Worm (Caenorhabditis elegans) whole organism, young adult: ENCODE data around the gene E02C12.12.

ENCODE experiments used
- B0019.2 ChIP-seq: fragments of 200-800 bp; sonication (Bioruptor generic); conservative IDR thresholded peaks from 2 replicates; pipeline ENCODE4 v1.3.6; 2022; ENCODE audit warnings: missing genetic modification reagents, missing genetic modification characterization, missing compliant biosample characterization
- B0336.3 ChIP-seq: fragments of 200-800 bp; sonication (Bioruptor generic); IDR thresholded peaks from 2 replicates; pipeline ENCODE4 v1.3.6; 2022; ENCODE audit warnings: missing genetic modification characterization, missing compliant biosample characterization
- D2030.7 ChIP-seq: fragments of 200-800 bp; sonication (Bioruptor generic); IDR thresholded peaks from 2 replicates; pipeline ENCODE4 v1.3.6; 2022; ENCODE audit warnings: missing genetic modification reagents, missing genetic modification characterization, missing compliant biosample characterization
- F23B12.7 ChIP-seq: sonication (generic microtip); optimal IDR thresholded peaks from 2 replicates; lab custom pipeline; 2017; ENCODE audit warnings: missing genetic modification characterization, mild to moderate bottlenecking, missing compliant biosample characterization, antibody characterized with exemption, moderate library complexity; ENCODE audit not compliant: insufficient read depth
- F57A8.1 ChIP-seq: fragments of 200-800 bp; sonication (Bioruptor generic); optimal IDR thresholded peaks from 2 replicates; lab custom pipeline; 2018; ENCODE audit warnings: mild to moderate bottlenecking, missing genetic modification characterization, moderate library complexity, missing compliant biosample characterization
- F57C9.4 ChIP-seq: sonication (generic microtip); optimal IDR thresholded peaks from 2 replicates; lab custom pipeline; 2017; ENCODE audit warnings: mild to moderate bottlenecking, missing genetic modification characterization, missing compliant biosample characterization
- Y53F4B.3 ChIP-seq: fragments of 200-800 bp; sonication (Bioruptor generic); IDR thresholded peaks from 2 replicates; pipeline ENCODE4 v1.3.6; 2022; ENCODE audit warnings: missing genetic modification reagents, missing genetic modification characterization, missing compliant biosample characterization
- Y53G8AR.9 ChIP-seq: fragments of 200-800 bp; sonication (Bioruptor generic); conservative IDR thresholded peaks from 2 replicates; pipeline ENCODE4 v1.3.6; 2022; ENCODE audit warnings: missing genetic modification reagents, missing genetic modification characterization, missing compliant biosample characterization
- Y56A3A.18 ChIP-seq: fragments of 200-800 bp; sonication (Bioruptor generic); IDR thresholded peaks from 2 replicates; pipeline ENCODE4 v1.3.6; 2022; ENCODE audit warnings: missing genetic modification reagents, missing genetic modification characterization, missing compliant biosample characterization
- Y67H2A.10 ChIP-seq: fragments of 200-800 bp; sonication (Bioruptor generic); conservative IDR thresholded peaks from 2 replicates; pipeline ENCODE4 v1.3.6; 2022; ENCODE audit warnings: missing genetic modification reagents, missing genetic modification characterization, missing compliant biosample characterization
- Y79H2A.3 ChIP-seq: fragments of 200-800 bp; sonication (Bioruptor generic); conservative IDR thresholded peaks from 2 replicates; pipeline ENCODE4 v1.3.6; 2022; ENCODE audit warnings: missing genetic modification reagents, missing genetic modification characterization, missing compliant biosample characterization
- ama-1 ChIP-seq, 3 experiments: fragments of 150-350 bp in 1 of 3; sonication (generic microtip) in 2 of 3; optimal IDR thresholded peaks; 2 replicates each; lab custom pipeline; 2014 to 2018; ENCODE audit warnings: missing biosample characterization in 2 of 3, missing genetic modification characterization in 2 of 3, missing genetic modification reagents in 2 of 3
- attf-3 ChIP-seq: fragments of 200-800 bp; sonication (Bioruptor generic); conservative IDR thresholded peaks from 2 replicates; pipeline ENCODE4 v1.3.6; 2022; ENCODE audit warnings: missing genetic modification reagents, missing genetic modification characterization, missing compliant biosample characterization
- attf-5 ChIP-seq: fragments of 200-800 bp; sonication (Bioruptor generic); optimal IDR thresholded peaks from 2 replicates; lab custom pipeline; 2018; ENCODE audit warnings: mild to moderate bottlenecking, missing genetic modification characterization, missing compliant biosample characterization
- attf-6 ChIP-seq: fragments of 200-800 bp; sonication (Bioruptor generic); IDR thresholded peaks from 2 replicates; pipeline ENCODE4 v1.3.6; 2022; ENCODE audit warnings: missing genetic modification reagents, missing genetic modification characterization, missing compliant biosample characterization
- ccch-3 ChIP-seq: fragments of 200-800 bp; sonication (Bioruptor generic); optimal IDR thresholded peaks from 2 replicates; lab custom pipeline; 2018; ENCODE audit warnings: mild to moderate bottlenecking, missing genetic modification characterization, missing compliant biosample characterization
- ceh-58 ChIP-seq: fragments of 200-800 bp; sonication (Bioruptor generic); IDR thresholded peaks from 2 replicates; pipeline ENCODE4 v1.3.6; 2022; ENCODE audit warnings: missing genetic modification characterization, missing compliant biosample characterization
- die-1 ChIP-seq: sonication (generic microtip); optimal IDR thresholded peaks from 2 replicates; lab custom pipeline; 2016; ENCODE audit warnings: missing genotype, mild to moderate bottlenecking, missing genetic modification characterization, missing compliant biosample characterization
- dpl-1 ChIP-seq: fragments of 150-350 bp; optimal IDR thresholded peaks from 2 replicates; lab custom pipeline; 2014; ENCODE audit warnings: missing biosample characterization, missing genetic modification reagents, missing genetic modification characterization
- efl-1 ChIP-seq: fragments of 150-350 bp; optimal IDR thresholded peaks from 2 replicates; lab custom pipeline; 2014; ENCODE audit warnings: missing biosample characterization, missing genetic modification reagents, missing genetic modification characterization
- egl-44 ChIP-seq: fragments of 200-800 bp; sonication (Bioruptor generic); IDR thresholded peaks from 2 replicates; pipeline ENCODE4 v1.3.6; 2022; ENCODE audit warnings: missing genetic modification reagents, missing genetic modification characterization, missing compliant biosample characterization
- egrh-3 ChIP-seq: fragments of 200-800 bp; sonication (Bioruptor generic); IDR thresholded peaks from 2 replicates; pipeline ENCODE4 v1.3.6; 2022; ENCODE audit warnings: missing genetic modification reagents, missing genetic modification characterization, missing compliant biosample characterization
- him-1 ChIP-seq: sonication (generic microtip); optimal IDR thresholded peaks from 2 replicates; lab custom pipeline; 2016; ENCODE audit warnings: missing genotype, missing genetic modification reagents, missing genetic modification characterization, missing compliant biosample characterization
- hlh-12 ChIP-seq: sonication (generic microtip); optimal IDR thresholded peaks from 2 replicates; lab custom pipeline; 2016; ENCODE audit warnings: missing genetic modification characterization, missing compliant biosample characterization
- hrde-1 ChIP-seq: sonication (generic microtip); optimal IDR thresholded peaks from 2 replicates; lab custom pipeline; 2016; ENCODE audit warnings: missing genetic modification characterization, mild to moderate bottlenecking, missing compliant biosample characterization, moderate library complexity, missing genotype, missing genetic modification reagents, borderline replicate concordance
- lin-35 ChIP-seq, 3 experiments: fragments of 150-350 bp in 2 of 3; sonication (generic microtip) in 1 of 3; optimal IDR thresholded peaks; 2 replicates each; lab custom pipeline; 2014 to 2018; ENCODE audit warnings: missing biosample characterization in 3 of 3, missing genetic modification characterization in 3 of 3, missing genetic modification reagents in 3 of 3
- lin-40 ChIP-seq: sonication (generic microtip); optimal IDR thresholded peaks from 2 replicates; lab custom pipeline; 2016; ENCODE audit warnings: missing genetic modification characterization, mild to moderate bottlenecking, missing compliant biosample characterization, missing genotype, missing genetic modification reagents
- lin-54 ChIP-seq: fragments of 200-800 bp; sonication (Bioruptor generic); optimal IDR thresholded peaks from 2 replicates; lab custom pipeline; 2018; ENCODE audit warnings: mild to moderate bottlenecking, missing genetic modification characterization, missing compliant biosample characterization
- lsl-1 ChIP-seq: fragments of 200-800 bp; sonication (Bioruptor generic); optimal IDR thresholded peaks from 2 replicates; lab custom pipeline; 2018; ENCODE audit warnings: mild to moderate bottlenecking, missing genetic modification characterization, moderate library complexity, missing compliant biosample characterization
- mes-4 ChIP-seq: sonication (generic microtip); optimal IDR thresholded peaks from 2 replicates; lab custom pipeline; 2016; ENCODE audit warnings: missing genotype, missing genetic modification characterization, missing compliant biosample characterization
- nfya-2 ChIP-seq: fragments of 200-800 bp; sonication (Bioruptor generic); IDR thresholded peaks from 2 replicates; pipeline ENCODE4 v1.3.6; 2022; ENCODE audit warnings: missing genetic modification reagents, missing genetic modification characterization, missing compliant biosample characterization
- nhr-90 ChIP-seq: sonication (generic microtip); optimal IDR thresholded peaks from 2 replicates; lab custom pipeline; 2016; ENCODE audit warnings: missing genotype, mild to moderate bottlenecking, missing genetic modification characterization, missing compliant biosample characterization
- sdz-38 ChIP-seq: sonication (generic microtip); optimal IDR thresholded peaks from 2 replicates; lab custom pipeline; 2016; ENCODE audit warnings: missing genotype, missing genetic modification characterization, missing compliant biosample characterization
- sea-2 ChIP-seq: fragments of 200-800 bp; sonication (Bioruptor generic); IDR thresholded peaks from 2 replicates; pipeline ENCODE4 v1.3.6; 2022; ENCODE audit warnings: missing genetic modification characterization, missing compliant biosample characterization
- snpc-1.3 ChIP-seq: sonication (generic microtip); optimal IDR thresholded peaks from 2 replicates; lab custom pipeline; 2017; ENCODE audit warnings: missing genetic modification characterization, mild to moderate bottlenecking, missing compliant biosample characterization, antibody characterized with exemption, moderate library complexity, missing genotype, missing genetic modification reagents; ENCODE audit not compliant: insufficient read depth
- snpc-3.4 ChIP-seq: sonication (generic microtip); optimal IDR thresholded peaks from 2 replicates; lab custom pipeline; 2017; ENCODE audit warnings: missing genetic modification characterization, mild to moderate bottlenecking, missing compliant biosample characterization, antibody characterized with exemption, moderate library complexity, missing genotype, missing genetic modification reagents
- somi-1 ChIP-seq: fragments of 200-800 bp; sonication (Bioruptor generic); optimal IDR thresholded peaks from 2 replicates; lab custom pipeline; 2018; ENCODE audit warnings: mild to moderate bottlenecking, missing genetic modification characterization, missing compliant biosample characterization
- tbp1 ChIP-seq: fragments of 200-800 bp; sonication (Bioruptor generic); optimal IDR thresholded peaks from 2 replicates; lab custom pipeline; 2018; ENCODE audit warnings: mild to moderate bottlenecking, missing genetic modification characterization, missing compliant biosample characterization
- unc-130 ChIP-seq: sonication (generic microtip); optimal IDR thresholded peaks from 2 replicates; lab custom pipeline; 2016; ENCODE audit warnings: missing genetic modification reagents, missing genetic modification characterization, missing compliant biosample characterization
- unc-62 ChIP-seq: fragments of 150-350 bp; optimal IDR thresholded peaks from 2 replicates; lab custom pipeline; 2014; ENCODE audit warnings: missing biosample characterization, missing genetic modification reagents, missing genetic modification characterization
- xnd-1 ChIP-seq: sonication (generic microtip); optimal IDR thresholded peaks from 2 replicates; lab custom pipeline; 2016; ENCODE audit warnings: missing genotype, missing genetic modification reagents, missing genetic modification characterization, missing compliant biosample characterization
- zfh-2 ChIP-seq: fragments of 200-800 bp; sonication (Bioruptor generic); conservative IDR thresholded peaks from 2 replicates; pipeline ENCODE4 v1.3.6; 2022; ENCODE audit warnings: missing genetic modification reagents, missing genetic modification characterization, missing compliant biosample characterization
- ztf-18 ChIP-seq: sonication (generic microtip); optimal IDR thresholded peaks from 2 replicates; lab custom pipeline; 2016; ENCODE audit warnings: missing genotype, mild to moderate bottlenecking, missing genetic modification characterization, missing compliant biosample characterization

The E02C12.12 gene

ce11 chrV:9346804-9347203 is 35.3 kb downstream of the E02C12.12 start, which contains the start of the genes K07B1.7 and try-5:
Gene K07B1.7 (minus strand): TSS chrV:9346962.
Gene try-5 (plus strand): TSS chrV:9347044.
- peak; percentile 26 for TF ChIP-seq dpl-1
- TF ChIP-seq him-1: peak; percentile 36
- no peak for TF ChIP-seq hlh-12
- TF ChIP-seq B0019.2 (GFP tag; lab: Robert Waterston, UW): no peak
- TF ChIP-seq D2030.7 (GFP tag; lab: Robert Waterston, UW): no peak
- TF ChIP-seq F23B12.7 (tag; lab: Kevin White, UChicago): no peak
- TF ChIP-seq sdz-38 (tag; lab: Kevin White, UChicago): no peak
- no peak for TF ChIP-seq snpc-3.4 (tag; lab: Kevin White, UChicago)
- peak; percentile 93 for TF ChIP-seq attf-3 (GFP tag; lab: Robert Waterston, UW)
- TF ChIP-seq lin-54 (GFP tag; lab: Kevin White, UChicago): peak; percentile 87
- TF ChIP-seq F57A8.1 (GFP tag; lab: Kevin White, UChicago): no peak
- TF ChIP-seq lin-35 (GFP tag; optimal IDR thresholded peaks at IDR 0.05; lab: Kevin White, UChicago): peak in 1 of 3 experiments; percentile 85
- TF ChIP-seq nhr-90: no peak
- TF ChIP-seq efl-1 (GFP tag; lab: Kevin White, UChicago): peak; percentile 68
- no peak for TF ChIP-seq egl-44
- TF ChIP-seq sea-2 (GFP tag; lab: Robert Waterston, UW): no peak

- TF ChIP-seq Y79H2A.3 (GFP tag; lab: Robert Waterston, UW): peak; percentile 74; the same call in 1 of the 2 replicates
- no peak for TF ChIP-seq xnd-1 (tag; lab: Kevin White, UChicago)
- TF ChIP-seq Y56A3A.18 (GFP tag; lab: Robert Waterston, UW): peak; percentile 16; the same call in 1 of the 2 replicates
- TF ChIP-seq egrh-3: peak; percentile 53; the same call in 1 of the 2 replicates
- peak; percentile 84 for TF ChIP-seq ztf-18 (tag; lab: Kevin White, UChicago)
- peak; percentile 44 for TF ChIP-seq dpl-1
- TF ChIP-seq ama-1 (optimal IDR thresholded peaks at IDR 0.05; lab: Kevin White, UChicago): peak; percentile 99
- no peak for TF ChIP-seq ama-1 (GFP tag; optimal IDR thresholded peaks at IDR 0.05; lab: Kevin White, UChicago)
- peak; percentile 98 for TF ChIP-seq somi-1 (GFP tag; lab: Kevin White, UChicago)
- TF ChIP-seq zfh-2 (GFP tag; lab: Robert Waterston, UW): no peak; the same call in 1 of the 2 replicates
- TF ChIP-seq attf-6: 0 out of 2 replicates have a peak, but pooled peaks have one; percentile 22
- TF ChIP-seq B0336.3: peak; percentile 91
- TF ChIP-seq ceh-58 (GFP tag; lab: Robert Waterston, UW): 0 out of 2 replicates have a peak, but pooled peaks have one; percentile 45
- no peak for TF ChIP-seq nfya-2 (GFP tag; lab: Robert Waterston, UW)
- no peak for TF ChIP-seq mes-4
- TF ChIP-seq Y53G8AR.9 (GFP tag; lab: Robert Waterston, UW): peak; percentile 97
- TF ChIP-seq unc-62 (GFP tag; lab: Kevin White, UChicago): peak; percentile 59
- peak; percentile 84 for TF ChIP-seq F57C9.4
- no peak for TF ChIP-seq snpc-1.3 (tag; lab: Kevin White, UChicago)
- no peak for TF ChIP-seq egl-44
- no peak for TF ChIP-seq hrde-1 (tag; lab: Kevin White, UChicago)
- peak; percentile 7; the same call in 1 of the 2 replicates for TF ChIP-seq Y53F4B.3 (GFP tag; lab: Robert Waterston, UW)
- peak; percentile 88 for TF ChIP-seq die-1 (tag; lab: Kevin White, UChicago)
- peak; percentile 99 for TF ChIP-seq lin-40 (tag; lab: Kevin White, UChicago)
- TF ChIP-seq ccch-3 (GFP tag; lab: Kevin White, UChicago): peak; percentile 9
- peak; percentile 52 for TF ChIP-seq lsl-1
- peak; percentile 85 for TF ChIP-seq D2030.7 (GFP tag; lab: Robert Waterston, UW)
- TF ChIP-seq snpc-3.4 (tag; lab: Kevin White, UChicago): peak; percentile 48
- peak; percentile 98 for TF ChIP-seq Y67H2A.10
- TF ChIP-seq attf-5 (GFP tag; lab: Kevin White, UChicago): peak; percentile 95
- TF ChIP-seq B0019.2 (GFP tag; lab: Robert Waterston, UW): peak; percentile 60; the same call in 1 of the 2 replicates
- TF ChIP-seq tbp1 (GFP tag; lab: Kevin White, UChicago): peak; percentile 84
- TF ChIP-seq unc-130 (GFP tag; lab: Kevin White, UChicago): peak; percentile 21
Observed at ce11 chrV:9343629-9344624, 38.2 kb downstream of the E02C12.12 start, which contains the start of gene tos-1. Gene tos-1 (minus strand): TSS chrV:9344203.
